Worm (Caenorhabditis elegans) whole organism, L2 larva: Measurements from ENCODE around the gene C08E8.11.

Source experiments
- Y55F3AM.14 ChIP-seq: fragments of 200-800 bp; sonication (Bioruptor generic); optimal IDR thresholded peaks from 2 replicates; lab custom pipeline; 2018; ENCODE audit warnings: mild to moderate bottlenecking, missing genetic modification characterization, missing compliant biosample characterization
- ceh-82 ChIP-seq: fragments of 150-350 bp; optimal IDR thresholded peaks from 2 replicates; lab custom pipeline; 2014; ENCODE audit warnings: missing biosample characterization, missing genetic modification characterization
- zag-1 ChIP-seq: fragments of 150-350 bp; optimal IDR thresholded peaks from 2 replicates; lab custom pipeline; 2014; ENCODE audit warnings: missing biosample characterization, missing genetic modification characterization
- ztf-1 ChIP-seq: fragments of 200-800 bp; sonication (Bioruptor generic); conservative IDR thresholded peaks from 2 replicates; pipeline ENCODE4 v1.3.6; 2022; ENCODE audit warnings: missing genetic modification characterization, missing compliant biosample characterization

- no peak for TF ChIP-seq ztf-1 (GFP tag; lab: Robert Waterston, UW)
- TF ChIP-seq Y55F3AM.14 (GFP tag; lab: Kevin White, UChicago) = no peak
- TF ChIP-seq zag-1 (tag; lab: Kevin White, UChicago) = no peak
- TF ChIP-seq ceh-82 = no peak
These were observed 26.3 kb upstream of the C08E8.11 start for ce11 chrV:18324525-18324924.
